Worm (Caenorhabditis elegans) whole organism, L1 larva: ENCODE data around the gene T26H5.8.

Experiments used
- C16A3.4 ChIP-seq: fragments of 150-350 bp; optimal IDR thresholded peaks from 2 replicates; lab custom pipeline; 2014; ENCODE audit warnings: missing biosample characterization, missing genetic modification characterization
- F16B12.6 ChIP-seq: fragments of 150-350 bp; optimal IDR thresholded peaks from 2 replicates; lab custom pipeline; 2014; ENCODE audit warnings: missing biosample characterization, missing genetic modification characterization
- Y116A8C.19 ChIP-seq: sonication (generic microtip); optimal IDR thresholded peaks from 2 replicates; lab custom pipeline; 2016; ENCODE audit warnings: missing compliant biosample characterization, missing genetic modification characterization, borderline replicate concordance
- ceh-82 ChIP-seq, 3 experiments: fragments of 150-350 bp in 1 of 3; sonication (generic microtip) in 2 of 3; optimal IDR thresholded peaks; 2 replicates each; lab custom pipeline; 2014 to 2017; ENCODE audit warnings: missing biosample characterization in 3 of 3, missing genetic modification characterization in 3 of 3
- dpl-1 ChIP-seq, 3 experiments: fragments of 150-350 bp in 2 of 3; sonication (generic microtip) in 1 of 3; optimal IDR thresholded peaks; 2 replicates each; lab custom pipeline; 2014 to 2017; ENCODE audit warnings: missing biosample characterization in 3 of 3, missing genetic modification characterization in 3 of 3, missing genetic modification reagents in 3 of 3
- dsc-1 ChIP-seq: sonication (generic microtip); optimal IDR thresholded peaks from 2 replicates; lab custom pipeline; 2016; ENCODE audit warnings: mild to moderate bottlenecking, missing genetic modification characterization, missing compliant biosample characterization
- efl-1 ChIP-seq, 4 experiments: fragments of 150-350 bp; optimal IDR thresholded peaks in 3 of 4; peaks in 1 of 4; 1 replicate in 1 of 4; 2 replicates in 3 of 4; lab custom pipeline; 2014; ENCODE audit warnings: missing biosample characterization in 2 of 4, missing genetic modification characterization in 2 of 4, missing genetic modification reagents in 2 of 4
- efl-3 ChIP-seq: fragments of 200-800 bp; sonication (Bioruptor generic); optimal IDR thresholded peaks from 2 replicates; lab custom pipeline; 2018; ENCODE audit warnings: mild to moderate bottlenecking, missing genetic modification characterization, missing compliant biosample characterization
- elt-2 ChIP-seq: sonication (generic microtip); optimal IDR thresholded peaks from 2 replicates; lab custom pipeline; 2016; ENCODE audit warnings: missing genetic modification characterization, mild to moderate bottlenecking, inconsistent platforms, missing compliant biosample characterization, missing genetic modification reagents
- elt-3 ChIP-seq, 6 experiments: fragments of 150-350 bp in 1 of 6; sonication (generic microtip); optimal IDR thresholded peaks; 2 replicates each; lab custom pipeline; 2017 to 2018; ENCODE audit warnings: missing biosample characterization in 6 of 6, missing genetic modification characterization in 6 of 6, inconsistent platforms in 1 of 6
- ets-5 ChIP-seq: fragments of 200-800 bp; sonication (Bioruptor generic); IDR thresholded peaks from 2 replicates; pipeline ENCODE4 v1.3.6; 2022; ENCODE audit warnings: missing genetic modification characterization, missing compliant biosample characterization
- fkh-10 ChIP-seq: sonication (generic microtip); optimal IDR thresholded peaks from 2 replicates; lab custom pipeline; 2017; ENCODE audit warnings: missing biosample characterization, missing genetic modification reagents, missing genetic modification characterization
- fkh-4 ChIP-seq: sonication (generic microtip); optimal IDR thresholded peaks from 2 replicates; lab custom pipeline; 2016; ENCODE audit warnings: missing compliant biosample characterization, missing genetic modification characterization, borderline replicate concordance
- fos-1 ChIP-seq: fragments of 150-350 bp; optimal IDR thresholded peaks from 2 replicates; lab custom pipeline; 2014; ENCODE audit warnings: missing biosample characterization, missing genetic modification characterization
- hlh-17 ChIP-seq: fragments of 200-800 bp; sonication (Bioruptor generic); optimal IDR thresholded peaks from 2 replicates; lab custom pipeline; 2018; ENCODE audit warnings: missing genetic modification characterization, mild to moderate bottlenecking, missing compliant biosample characterization, moderate library complexity, borderline replicate concordance
- hlh-4 ChIP-seq: sonication (generic microtip); optimal IDR thresholded peaks from 2 replicates; lab custom pipeline; 2016; ENCODE audit warnings: mild to moderate bottlenecking, missing genetic modification characterization, missing compliant biosample characterization
- isw-1 ChIP-seq: fragments of 200-800 bp; sonication (Bioruptor generic); IDR thresholded peaks from 2 replicates; pipeline ENCODE4 v1.3.6; 2022; ENCODE audit warnings: missing genetic modification characterization, missing compliant biosample characterization
- lin-13 ChIP-seq: fragments of 150-350 bp; optimal IDR thresholded peaks from 2 replicates; lab custom pipeline; 2014; ENCODE audit warnings: missing biosample characterization, missing genetic modification reagents, missing genetic modification characterization
- lin-14 ChIP-seq: fragments of 200-800 bp; sonication (Bioruptor generic); optimal IDR thresholded peaks from 2 replicates; lab custom pipeline; 2018; ENCODE audit warnings: mild to moderate bottlenecking, missing genetic modification characterization, moderate library complexity, missing compliant biosample characterization
- lin-35 ChIP-seq, 2 experiments: fragments of 150-350 bp; optimal IDR thresholded peaks; 2 replicates each; lab custom pipeline; 2014; ENCODE audit warnings: missing biosample characterization in 2 of 2, missing genetic modification characterization in 2 of 2, missing genetic modification reagents in 2 of 2
- lir-3 ChIP-seq: sonication (generic microtip); optimal IDR thresholded peaks from 2 replicates; lab custom pipeline; 2016; ENCODE audit warnings: mild to moderate bottlenecking, missing genetic modification characterization, moderate library complexity, missing compliant biosample characterization; ENCODE audit not compliant: poor library complexity
- lsy-2 ChIP-seq, 2 experiments: fragments of 150-350 bp; optimal IDR thresholded peaks; 2 replicates each; lab custom pipeline; 2014; ENCODE audit warnings: missing biosample characterization in 2 of 2, missing genetic modification characterization in 2 of 2
- mef-2 ChIP-seq: fragments of 150-350 bp; optimal IDR thresholded peaks from 2 replicates; lab custom pipeline; 2014; ENCODE audit warnings: missing biosample characterization, missing genetic modification characterization
- nhr-19 ChIP-seq: fragments of 200-800 bp; sonication (Bioruptor generic); conservative IDR thresholded peaks from 2 replicates; pipeline ENCODE4 v1.3.6; 2022; ENCODE audit warnings: missing genetic modification characterization, missing compliant biosample characterization
- nhr-28 ChIP-seq: fragments of 150-350 bp; optimal IDR thresholded peaks from 2 replicates; lab custom pipeline; 2014; ENCODE audit warnings: missing biosample characterization, missing genetic modification characterization
- nhr-47 ChIP-seq: sonication (generic microtip); optimal IDR thresholded peaks from 2 replicates; lab custom pipeline; 2016; ENCODE audit warnings: mild to moderate bottlenecking, missing genetic modification characterization, moderate library complexity, missing compliant biosample characterization
- nhr-77 ChIP-seq: fragments of 150-350 bp; optimal IDR thresholded peaks from 2 replicates; lab custom pipeline; 2014; ENCODE audit warnings: missing biosample characterization, missing genetic modification characterization
- nhr-85 ChIP-seq: sonication (generic microtip); peaks from one replicate; lab custom pipeline; 2016; ENCODE audit warnings: missing genetic modification characterization, inconsistent platforms, missing compliant biosample characterization
- nhr-90 ChIP-seq: sonication (generic microtip); optimal IDR thresholded peaks from 2 replicates; lab custom pipeline; 2016; ENCODE audit warnings: mild to moderate bottlenecking, missing genetic modification characterization, missing compliant biosample characterization; ENCODE audit not compliant: poor library complexity
- pag-3 ChIP-seq: sonication (generic microtip); optimal IDR thresholded peaks from 2 replicates; lab custom pipeline; 2017; ENCODE audit warnings: missing genetic modification characterization, mild to moderate bottlenecking, missing compliant biosample characterization, antibody characterized with exemption, borderline replicate concordance; ENCODE audit not compliant: insufficient read depth
- sox-4 ChIP-seq: sonication (generic microtip); optimal IDR thresholded peaks from 2 replicates; lab custom pipeline; 2016; ENCODE audit warnings: missing genetic modification characterization, missing compliant biosample characterization
- sup-37 ChIP-seq: fragments of 200-800 bp; sonication (Bioruptor generic); optimal IDR thresholded peaks from 2 replicates; lab custom pipeline; 2018; ENCODE audit warnings: mild to moderate bottlenecking, missing genetic modification characterization, missing compliant biosample characterization
- swsn-7 ChIP-seq: sonication (generic microtip); optimal IDR thresholded peaks from 2 replicates; lab custom pipeline; 2016; ENCODE audit warnings: missing genetic modification characterization, missing compliant biosample characterization
- tlp-1 ChIP-seq: fragments of 150-350 bp; optimal IDR thresholded peaks from 2 replicates; lab custom pipeline; 2014; ENCODE audit warnings: missing biosample characterization, missing genetic modification characterization
- unc-130 ChIP-seq: fragments of 150-350 bp; optimal IDR thresholded peaks from 2 replicates; lab custom pipeline; 2017; ENCODE audit warnings: missing biosample characterization, missing genetic modification characterization, inconsistent platforms
- unc-62 ChIP-seq: fragments of 150-350 bp; optimal IDR thresholded peaks from 2 replicates; lab custom pipeline; 2014; ENCODE audit warnings: missing biosample characterization, missing genetic modification reagents, missing genetic modification characterization
- vab-15 ChIP-seq: sonication (generic microtip); optimal IDR thresholded peaks from 2 replicates; lab custom pipeline; 2017; ENCODE audit warnings: missing genotype, mild to moderate bottlenecking, missing genetic modification characterization, missing compliant biosample characterization
- xbp-1 ChIP-seq: sonication (generic microtip); optimal IDR thresholded peaks from 2 replicates; lab custom pipeline; 2016; ENCODE audit warnings: missing genetic modification characterization, missing compliant biosample characterization
- zag-1 ChIP-seq: fragments of 150-350 bp; optimal IDR thresholded peaks from 2 replicates; lab custom pipeline; 2014; ENCODE audit warnings: missing biosample characterization, missing genetic modification characterization
- ztf-4 ChIP-seq: fragments of 150-350 bp; optimal IDR thresholded peaks from 2 replicates; lab custom pipeline; 2014; ENCODE audit warnings: missing biosample characterization, missing genetic modification characterization

The T26H5.8 gene

ce11 chrV:15401856-15402314 lies 30.6 kb downstream of the T26H5.8 start, which contains the start of gene fbxa-135:
Gene fbxa-135 (plus strand): TSS chrV:15402264.
- TF ChIP-seq elt-2 (peak; percentile 3), nhr-47 (no peak)

- TF ChIP-seq hlh-4 (tag; lab: Kevin White, UChicago) (peak; percentile 89), Y116A8C.19 (tag; lab: Kevin White, UChicago) (no peak), efl-1 (optimal IDR thresholded peaks at IDR 0.05; lab: Kevin White, UChicago) (no peak), efl-1 (GFP tag; optimal IDR thresholded peaks at IDR 0.05 in 1 of 2; lab: Kevin White, UChicago) (peak in 1 of 2 experiments; percentile 40), pag-3 (no peak), nhr-85 (tag; lab: Kevin White, UChicago) (no peak), mef-2 (tag; lab: Kevin White, UChicago) (no peak), zag-1 (no peak), elt-3 (tag; optimal IDR thresholded peaks at IDR 0.05; lab: Kevin White, UChicago) (no peak), ceh-82 (tag; optimal IDR thresholded peaks at IDR 0.05; lab: Kevin White, UChicago) (no peak)
Measured at ce11 chrV:15399691-15400377, 32.7 kb downstream of the T26H5.8 start, which contains the start of the genes T06E6.15 and sri-7. Gene T06E6.15 (minus strand): TSS chrV:15399791. Gene sri-7 (plus strand): TSS chrV:15400327.

DNA sequence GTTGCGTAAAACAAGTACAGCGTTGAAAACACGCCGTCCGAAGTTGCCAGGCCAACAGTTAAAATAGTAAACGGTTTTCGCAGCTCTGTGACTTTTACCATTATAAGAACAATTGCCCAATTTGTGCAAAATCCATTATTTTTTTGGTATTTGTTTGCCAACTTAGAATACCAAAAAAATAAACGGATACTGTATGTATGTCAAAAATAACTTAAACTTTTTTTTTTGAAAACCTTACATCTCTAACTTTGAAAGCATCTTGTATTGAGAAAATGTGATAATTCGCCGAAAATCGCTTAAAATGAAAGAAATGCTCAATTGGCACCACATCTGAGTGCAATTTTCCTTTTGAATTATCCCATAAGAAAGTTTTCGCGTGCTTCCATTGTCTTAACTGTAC lies 33.8 kb downstream of the T26H5.8 start, which contains the start of gene fbxa-199:
Gene fbxa-199 (minus strand): TSS at position 101 of the 400 bp plus-strand sequence.
- TF ChIP-seq lin-35 (GFP tag; optimal IDR thresholded peaks at IDR 0.05; lab: Kevin White, UChicago), result no peak
- no peak for TF ChIP-seq nhr-19 (GFP tag; lab: Robert Waterston, UW)
- TF ChIP-seq lsy-2 (tag; optimal IDR thresholded peaks at IDR 0.05; lab: Kevin White, UChicago), result no peak
- no peak for TF ChIP-seq dpl-1 (GFP tag; optimal IDR thresholded peaks at IDR 0.05; lab: Kevin White, UChicago)
- TF ChIP-seq nhr-77 (tag; lab: Kevin White, UChicago), result no peak
- no peak for TF ChIP-seq ztf-4 (tag; lab: Kevin White, UChicago)
- no peak for TF ChIP-seq fkh-4 (tag; lab: Kevin White, UChicago)
- no peak for TF ChIP-seq unc-130 (tag; lab: Kevin White, UChicago)
- TF ChIP-seq hlh-17 (GFP tag; lab: Kevin White, UChicago), result no peak
- TF ChIP-seq lin-14 (GFP tag; lab: Kevin White, UChicago), result no peak
- TF ChIP-seq unc-62, result no peak
- TF ChIP-seq sup-37 (GFP tag; lab: Kevin White, UChicago), result no peak
- TF ChIP-seq vab-15, result no peak
- TF ChIP-seq nhr-47, result no peak
- TF ChIP-seq isw-1 (GFP tag; lab: Robert Waterston, UW), result no peak

DNA sequence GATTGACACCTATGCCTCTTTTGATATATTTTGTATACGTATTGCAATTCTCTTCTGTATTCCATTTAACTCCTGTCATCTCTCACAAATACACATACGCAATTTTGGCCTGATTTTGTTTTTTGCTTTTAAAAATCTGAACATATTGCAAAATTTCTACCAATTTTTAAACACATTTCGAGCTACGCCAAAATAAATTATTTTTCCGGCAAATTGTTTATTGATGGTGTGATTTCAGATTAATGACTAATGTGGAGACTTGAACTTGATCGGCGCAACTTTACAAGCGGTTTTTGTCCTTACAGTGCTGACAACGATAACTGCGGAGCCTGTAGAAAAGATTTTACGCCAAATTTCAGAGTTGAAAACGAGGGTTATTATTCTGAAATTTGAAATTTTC lies 35.4 kb downstream of the T26H5.8 start:
- TF ChIP-seq xbp-1 (tag; lab: Kevin White, UChicago) (no peak), elt-3 (tag; optimal IDR thresholded peaks at IDR 0.05; lab: Kevin White, UChicago) (no peak), sox-4 (tag; lab: Kevin White, UChicago) (no peak), sup-37 (GFP tag; lab: Kevin White, UChicago) (no peak), dsc-1 (tag; lab: Kevin White, UChicago) (no peak), fkh-10 (no peak), efl-3 (GFP tag; lab: Kevin White, UChicago) (no peak), C16A3.4 (tag; lab: Kevin White, UChicago) (no peak), tlp-1 (no peak), nhr-28 (tag; lab: Kevin White, UChicago) (no peak), F16B12.6 (tag; lab: Kevin White, UChicago) (no peak), nhr-90 (tag; lab: Kevin White, UChicago) (no peak), swsn-7 (tag; lab: Kevin White, UChicago) (no peak), mef-2 (tag; lab: Kevin White, UChicago) (no peak), ets-5 (GFP tag; lab: Robert Waterston, UW) (no peak), lin-13 (GFP tag; lab: Kevin White, UChicago) (no peak), lir-3 (no peak), fos-1 (tag; lab: Kevin White, UChicago) (no peak)
- TF ChIP-seq, all 84 proteins: peak for 0
